Worm (Caenorhabditis elegans) whole organism, L3 larva: Measurements from ENCODE around the gene srx-45.

Experiments used
- ama-1 ChIP-seq: fragments of 150-350 bp; optimal IDR thresholded peaks from 2 replicates; lab custom pipeline; 2018
- nfya-1 ChIP-seq: sonication (generic microtip); optimal IDR thresholded peaks from 2 replicates; lab custom pipeline; 2017; ENCODE audit warnings: missing genetic modification characterization, mild to moderate bottlenecking, missing compliant biosample characterization, antibody characterized with exemption, moderate library complexity; ENCODE audit not compliant: insufficient read depth
- nhr-23 ChIP-seq: fragments of 150-350 bp; optimal IDR thresholded peaks from 2 replicates; lab custom pipeline; 2014; ENCODE audit warnings: missing biosample characterization, missing genetic modification reagents, missing genetic modification characterization
- nhr-25 ChIP-seq: sonication (generic microtip); optimal IDR thresholded peaks from 2 replicates; lab custom pipeline; 2017; ENCODE audit warnings: missing biosample characterization, missing genetic modification characterization
- nhr-28 ChIP-seq: fragments of 150-350 bp; optimal IDR thresholded peaks from 2 replicates; lab custom pipeline; 2014; ENCODE audit warnings: missing biosample characterization, missing genetic modification characterization
- skn-1 ChIP-seq: fragments of 150-350 bp; optimal IDR thresholded peaks from 2 replicates; lab custom pipeline; 2014; ENCODE audit warnings: missing biosample characterization, missing genetic modification characterization

- TF ChIP-seq ama-1, result no peak
- no peak for TF ChIP-seq nhr-23 (tag; lab: Kevin White, UChicago)
- no peak for TF ChIP-seq skn-1
- TF ChIP-seq nhr-25 (tag; lab: Kevin White, UChicago), result no peak
- TF ChIP-seq nhr-28 (tag; lab: Kevin White, UChicago), result no peak
- TF ChIP-seq nfya-1 (tag; lab: Kevin White, UChicago), result no peak
Measured at ce11 chrIII:9328732-9329131, 22.2 kb upstream of the srx-45 start.
